Fruit fly (Drosophila melanogaster): ENCODE data around the gene Traf6.

Traf6 gene

dm6 chrX:8152718-8153117 is 4.5 kb downstream of the Traf6 start, which contains the start of gene CG18262:
Gene CG18262 (plus strand): TSS chrX:8152948.
- TF ChIP-seq ci (GFP tag; IDR thresholded peaks at IDR 0.05) (0 out of 3 replicates have a peak, but pooled peaks have one; percentile 26), unc-4 (GFP tag; IDR thresholded peaks at IDR 0.05; ENCODE audit: partially characterized antibody) (0 out of 2 replicates have a peak, but pooled peaks have one; percentile 19), hb (GFP tag; IDR thresholded peaks at IDR 0.05; ENCODE audit: partially characterized antibody) (no peak), CG13624 (GFP tag; optimal IDR thresholded peaks at IDR 0.05) (peak; percentile 21), CoRest (tag; optimal IDR thresholded peaks at IDR 0.05) (peak; percentile 8), CTCF (GFP tag; optimal IDR thresholded peaks at IDR 0.05) (peak; percentile 23), CG3847 (GFP tag; IDR thresholded peaks at IDR 0.05) (peak; percentile 28; the same call in 1 of the 2 replicates), Med (GFP tag) (peak; percentile 78), Doc2 (GFP tag; IDR thresholded peaks at IDR 0.05) (no peak), Atf-2 (GFP tag; optimal IDR thresholded peaks at IDR 0.05) (no peak), B-H2 (GFP tag; optimal IDR thresholded peaks at IDR 0.05) (peak; percentile 14), pzg (GFP tag; optimal IDR thresholded peaks at IDR 0.05) (peak; percentile 49), MESR4 (GFP tag; optimal IDR thresholded peaks at IDR 0.05) (peak; percentile 39), B-H1 (GFP tag; IDR thresholded peaks at IDR 0.05) (no peak), Drgx (GFP tag; IDR thresholded peaks at IDR 0.05) (no peak), Dp (GFP tag; optimal IDR thresholded peaks at IDR 0.05) (peak; percentile 83), CG11247 (GFP tag; IDR thresholded peaks at IDR 0.05) (no peak), Ssrp (tag; optimal IDR thresholded peaks at IDR 0.05) (no peak), Myb (GFP tag; optimal IDR thresholded peaks at IDR 0.05) (peak; percentile 33), CG9437 (GFP tag; optimal IDR thresholded peaks at IDR 0.05) (no peak), Dref (GFP tag; IDR thresholded peaks at IDR 0.05) (peak; percentile 47), CG10267 (tag; optimal IDR thresholded peaks at IDR 0.05) (peak; percentile 84), CG13287 (GFP tag; IDR thresholded peaks at IDR 0.05; ENCODE audit: partially characterized antibody) (peak; percentile 8; the same call in 1 of the 2 replicates), Hr78 (GFP tag; optimal IDR thresholded peaks at IDR 0.05) (no peak), CG7357 (GFP tag; IDR thresholded peaks at IDR 0.05) (no peak), HmgZ (tag; optimal IDR thresholded peaks at IDR 0.05) (peak; percentile 12), CG17328 (GFP tag; IDR thresholded peaks at IDR 0.05) (no peak), maf-S (GFP tag; optimal IDR thresholded peaks at IDR 0.05) (no peak), sob (GFP tag; IDR thresholded peaks at IDR 0.05) (0 out of 2 replicates have a peak, but pooled peaks have one; percentile 16), crol (GFP tag; IDR thresholded peaks at IDR 0.05) (peak; percentile 83), Atf6 (GFP tag; IDR thresholded peaks at IDR 0.05) (no peak), CG30431 (GFP tag; optimal IDR thresholded peaks at IDR 0.05) (no peak), crp (GFP tag; optimal IDR thresholded peaks at IDR 0.05) (peak; percentile 23 to 87), Lhr (GFP tag; optimal IDR thresholded peaks at IDR 0.05) (no peak), CG15514 (GFP tag; optimal IDR thresholded peaks at IDR 0.05) (peak; percentile 72), CG2120 (GFP tag; optimal IDR thresholded peaks at IDR 0.05) (peak; percentile 27), cg (GFP tag; optimal IDR thresholded peaks at IDR 0.05) (peak; percentile 6), E2f2 (GFP tag; IDR thresholded peaks at IDR 0.05) (peak; percentile 89), MBD-R2 (GFP tag; IDR thresholded peaks at IDR 0.05) (peak; percentile 96)

dm6 chrX:8152077-8152476 is 5.1 kb downstream of the Traf6 start, which contains the start of gene Gbeta5:
Gene Gbeta5 (minus strand): TSS chrX:8152275.
- TF ChIP-seq Sry-β (GFP tag; optimal IDR thresholded peaks at IDR 0.05) (no peak), gce (GFP tag; IDR thresholded peaks at IDR 0.05) (no peak), rib (GFP tag; IDR thresholded peaks at IDR 0.05) (no peak), Elba2 (GFP tag; optimal IDR thresholded peaks at IDR 0.05) (no peak), Med (GFP tag) (no peak), CG7786 (GFP tag; optimal IDR thresholded peaks at IDR 0.05) (no peak), seq (GFP tag; IDR thresholded peaks at IDR 0.05) (no peak), Ada2b (GFP tag; IDR thresholded peaks at IDR 0.05) (no peak), bbx (GFP tag; IDR thresholded peaks at IDR 0.05; ENCODE audit: partially characterized antibody) (peak; percentile 14; the same call in 1 of the 2 replicates), ap (GFP tag; IDR thresholded peaks at IDR 0.05) (no peak), CG6254 (GFP tag; optimal IDR thresholded peaks at IDR 0.05) (no peak), hth (optimal IDR thresholded peaks at IDR 0.05) (no peak), NC2α (GFP tag; optimal IDR thresholded peaks at IDR 0.05) (no peak), z (GFP tag; IDR thresholded peaks at IDR 0.05) (no peak), CG12299 (tag; optimal IDR thresholded peaks at IDR 0.05) (no peak), Bgb (GFP tag; IDR thresholded peaks at IDR 0.05; ENCODE audit: partially characterized antibody) (no peak)

All from whole organism, embryonic.